Worm (Caenorhabditis elegans): ENCODE results near the gene pkc-1.
A peak's percentile ranks its signal among the peaks of the same experiment; 100 is the strongest.

pkc-1 gene

DNA sequence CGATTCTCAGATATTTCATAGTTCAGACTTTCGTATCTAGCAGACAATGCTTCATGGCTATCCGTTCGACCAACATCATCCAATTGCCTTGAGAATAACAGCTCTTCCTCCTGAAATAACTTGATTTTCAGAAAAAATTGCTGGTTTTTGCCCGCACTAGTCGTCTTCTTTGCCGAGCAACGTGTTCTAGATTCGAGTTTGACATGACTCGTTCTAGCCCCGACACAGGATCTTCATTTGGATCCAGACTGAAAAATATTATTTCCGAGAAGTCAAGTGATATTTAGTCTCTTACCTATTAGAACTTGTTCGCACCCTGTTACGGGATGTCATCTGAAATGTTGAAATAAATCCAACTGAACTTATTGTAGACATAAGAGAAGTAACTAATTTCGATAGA, 31.1 kb upstream of the pkc-1 start, which contains the start of gene clh-6 (continued):
- TF ChIP-seq egl-27 (tag; optimal IDR thresholded peaks at IDR 0.05) (no peak), dpl-1 (GFP tag; optimal IDR thresholded peaks at IDR 0.05) (no peak), lin-15B (tag; optimal IDR thresholded peaks at IDR 0.05) (no peak), unc-62 (GFP tag; optimal IDR thresholded peaks at IDR 0.05) (no peak), sptf-1 (tag; optimal IDR thresholded peaks at IDR 0.05) (no peak), isw-1 (GFP tag; IDR thresholded peaks at IDR 0.05) (no peak), ceh-82 (tag; optimal IDR thresholded peaks at IDR 0.05) (no peak), unc-130 (tag; optimal IDR thresholded peaks at IDR 0.05) (no peak)

DNA sequence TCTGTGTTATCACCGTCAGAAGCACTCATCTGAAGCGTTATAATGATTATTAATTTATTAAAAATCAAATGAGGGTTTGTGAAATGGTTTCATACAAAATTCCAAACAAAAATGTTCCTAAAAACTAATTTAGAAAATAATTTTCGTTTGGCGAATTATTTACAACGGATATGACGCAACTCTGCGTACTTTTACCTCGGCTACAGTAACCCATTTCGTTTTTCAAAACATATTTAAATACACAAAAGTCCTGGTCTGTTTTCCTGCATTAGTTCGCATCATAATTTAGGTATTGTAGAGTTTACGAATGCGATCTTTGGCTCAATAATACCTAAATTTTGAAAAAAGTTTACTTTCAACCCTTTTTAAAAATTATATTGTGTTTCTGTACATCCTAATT, 27.8 kb upstream of the pkc-1 start, which contains the start of gene R07B7.2:
TSS of gene R07B7.2 (minus strand) at position 35 of the 400 bp plus-strand sequence.
- TF ChIP-seq lsy-2 (tag; optimal IDR thresholded peaks at IDR 0.05): no peak
- no peak for TF ChIP-seq F16B12.6 (tag; optimal IDR thresholded peaks at IDR 0.05)
- no peak for TF ChIP-seq lin-15B (tag; optimal IDR thresholded peaks at IDR 0.05)
- TF ChIP-seq unc-30 (tag; optimal IDR thresholded peaks at IDR 0.05): no peak
- TF ChIP-seq nhr-47 (tag; optimal IDR thresholded peaks at IDR 0.05): no peak
- TF ChIP-seq skn-1 (tag; optimal IDR thresholded peaks at IDR 0.05): no peak
- no peak for TF ChIP-seq ztf-11 (tag; optimal IDR thresholded peaks at IDR 0.05)
- TF ChIP-seq vab-15 (tag; optimal IDR thresholded peaks at IDR 0.05): no peak
- TF ChIP-seq C04F5.9 (tag; optimal IDR thresholded peaks at IDR 0.05): no peak
- no peak for TF ChIP-seq nhr-90 (tag; optimal IDR thresholded peaks at IDR 0.05; ENCODE audit: poor library complexity)
- no peak for TF ChIP-seq isw-1 (GFP tag; IDR thresholded peaks at IDR 0.05)
- TF ChIP-seq lin-39 (tag; optimal IDR thresholded peaks at IDR 0.05): no peak
- TF ChIP-seq zip-4 (GFP tag; optimal IDR thresholded peaks at IDR 0.05): no peak
- no peak for TF ChIP-seq snu-23 (GFP tag; optimal IDR thresholded peaks at IDR 0.05)

DNA sequence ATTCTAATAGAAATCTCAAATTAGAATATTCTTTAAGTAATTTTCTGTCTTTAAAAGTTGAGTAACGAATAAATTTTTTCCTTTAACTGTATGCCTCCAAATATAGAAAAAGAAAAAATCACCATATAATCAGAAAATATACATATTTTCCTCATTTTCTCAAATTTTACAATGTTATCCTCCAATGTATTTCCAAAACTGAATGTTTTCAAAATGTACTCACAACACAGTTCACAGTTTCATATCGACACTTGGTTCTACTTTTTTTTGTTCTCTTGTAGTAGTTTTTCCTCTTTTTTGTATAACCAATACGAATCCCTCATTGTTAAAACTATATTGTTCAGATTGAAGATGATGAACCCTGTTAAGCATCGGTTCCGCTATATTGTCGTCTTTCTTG, 21.6 kb upstream of the pkc-1 start, which contains the start of gene F10C2.7:
TSS of gene F10C2.7 (plus strand) at position 301 of the 400 bp plus-strand sequence.
- TF ChIP-seq elt-2 (tag; optimal IDR thresholded peaks at IDR 0.05): no peak
- no peak for TF ChIP-seq mef-2 (tag; optimal IDR thresholded peaks at IDR 0.05)
- no peak for TF ChIP-seq nhr-28 (tag; optimal IDR thresholded peaks at IDR 0.05)
- no peak for TF ChIP-seq F16B12.6 (tag; optimal IDR thresholded peaks at IDR 0.05)

DNA sequence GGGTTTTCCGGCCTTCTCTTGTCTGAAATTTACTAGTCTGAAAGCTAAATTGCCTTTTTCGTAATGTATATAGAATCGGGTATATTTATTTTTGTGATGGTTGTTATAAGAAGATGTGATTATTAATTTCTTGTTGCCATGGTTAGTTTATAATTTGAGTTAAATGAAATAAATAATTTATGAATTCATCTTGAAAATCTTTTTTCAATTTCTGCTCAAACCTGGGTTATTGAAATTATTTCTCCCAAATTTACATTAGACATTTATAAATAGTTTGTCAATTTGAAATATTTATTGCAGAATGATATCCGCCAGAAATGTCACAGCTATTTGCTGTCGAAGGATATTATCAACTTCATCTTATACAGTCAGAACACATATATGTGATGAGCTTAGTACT, 16.5 kb upstream of the pkc-1 start, which contains the start of gene dars-2:
TSS of gene dars-2 (plus strand) at position 301 of the 400 bp plus-strand sequence.
- TF ChIP-seq mef-2 (tag; optimal IDR thresholded peaks at IDR 0.05) (no peak), sox-4 (tag; optimal IDR thresholded peaks at IDR 0.05) (no peak), nhr-12 (tag; optimal IDR thresholded peaks at IDR 0.05) (no peak), nhr-47 (tag; optimal IDR thresholded peaks at IDR 0.05) (no peak)

DNA sequence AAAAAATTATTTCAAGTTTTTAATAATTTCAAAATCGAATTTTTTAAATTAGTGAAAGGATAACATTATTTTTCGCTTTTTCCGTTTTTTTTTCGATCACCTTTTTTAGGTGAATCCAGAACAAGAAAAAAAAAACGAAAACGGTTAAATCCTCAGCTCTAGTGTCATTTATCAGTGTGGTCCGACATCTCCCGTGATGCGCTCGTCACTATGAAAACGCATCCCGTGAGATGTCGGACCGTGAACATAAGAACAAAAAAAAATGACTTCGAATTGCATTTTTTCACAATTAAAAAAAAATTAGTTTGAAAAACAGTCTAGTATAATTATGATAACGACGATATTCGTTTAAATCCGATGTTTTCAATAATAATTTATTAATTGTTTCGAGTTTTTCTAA, 15.8 kb upstream of the pkc-1 start:
- TF ChIP-seq snpc-4 (tag; optimal IDR thresholded peaks at IDR 0.05) (peak; percentile 56), ztf-4 (tag; optimal IDR thresholded peaks at IDR 0.05) (no peak)

DNA sequence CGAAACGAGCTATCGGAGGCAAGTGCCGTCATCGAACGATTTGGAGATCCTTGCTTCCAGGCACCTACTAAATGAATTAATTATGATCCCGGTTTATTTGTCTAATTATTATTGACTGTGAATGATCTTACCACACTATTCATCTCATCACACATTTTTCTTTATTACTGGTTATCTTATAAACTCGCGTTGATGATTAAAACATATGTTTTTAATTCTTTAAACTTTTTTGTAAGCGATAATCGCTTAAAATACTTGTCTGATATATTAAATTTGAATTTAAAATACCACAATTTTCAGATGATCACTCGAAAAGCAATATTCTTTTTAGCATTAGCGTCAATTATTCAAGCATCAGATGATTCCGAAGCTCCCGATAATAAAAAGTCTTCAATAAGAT, 13.2 kb upstream of the pkc-1 start, which contains the start of gene F10C2.5:
TSS of gene F10C2.5 (plus strand) at position 301 of the 400 bp plus-strand sequence.
- TF ChIP-seq mep-1 (tag; optimal IDR thresholded peaks at IDR 0.05) (no peak), nhr-11 (tag; optimal IDR thresholded peaks at IDR 0.05) (no peak), F16B12.6 (tag; optimal IDR thresholded peaks at IDR 0.05) (no peak), grh-1 (GFP tag; IDR thresholded peaks at IDR 0.05) (no peak), sptf-1 (tag; optimal IDR thresholded peaks at IDR 0.05) (no peak), mef-2 (tag; optimal IDR thresholded peaks at IDR 0.05) (no peak), Y116A8C.19 (tag; optimal IDR thresholded peaks at IDR 0.05; ENCODE audit: borderline replicate concordance) (no peak), lir-3 (tag; optimal IDR thresholded peaks at IDR 0.05; ENCODE audit: poor library complexity) (no peak), nhr-19 (GFP tag; conservative IDR thresholded peaks at IDR 0.05) (no peak), C16A3.4 (tag; optimal IDR thresholded peaks at IDR 0.05) (no peak), unc-98 (GFP tag; IDR thresholded peaks at IDR 0.05) (no peak), isw-1 (GFP tag; IDR thresholded peaks at IDR 0.05) (no peak), jun-1 (tag; optimal IDR thresholded peaks at IDR 0.05) (no peak), mab-9 (GFP tag; IDR thresholded peaks at IDR 0.05) (no peak), swsn-7 (tag; optimal IDR thresholded peaks at IDR 0.05) (no peak), ceh-8 (GFP tag; optimal IDR thresholded peaks at IDR 0.05) (no peak), lin-39 (tag; optimal IDR thresholded peaks at IDR 0.05) (no peak), unc-30 (tag; optimal IDR thresholded peaks at IDR 0.05) (no peak), pax-3 (tag; optimal IDR thresholded peaks at IDR 0.05) (no peak)

All from whole organism, L1 larva.